Worm (Caenorhabditis elegans): ENCODE data around the gene cyn-4.
A peak's percentile ranks its signal among the peaks of the same experiment; 100 is the strongest.

DNA sequence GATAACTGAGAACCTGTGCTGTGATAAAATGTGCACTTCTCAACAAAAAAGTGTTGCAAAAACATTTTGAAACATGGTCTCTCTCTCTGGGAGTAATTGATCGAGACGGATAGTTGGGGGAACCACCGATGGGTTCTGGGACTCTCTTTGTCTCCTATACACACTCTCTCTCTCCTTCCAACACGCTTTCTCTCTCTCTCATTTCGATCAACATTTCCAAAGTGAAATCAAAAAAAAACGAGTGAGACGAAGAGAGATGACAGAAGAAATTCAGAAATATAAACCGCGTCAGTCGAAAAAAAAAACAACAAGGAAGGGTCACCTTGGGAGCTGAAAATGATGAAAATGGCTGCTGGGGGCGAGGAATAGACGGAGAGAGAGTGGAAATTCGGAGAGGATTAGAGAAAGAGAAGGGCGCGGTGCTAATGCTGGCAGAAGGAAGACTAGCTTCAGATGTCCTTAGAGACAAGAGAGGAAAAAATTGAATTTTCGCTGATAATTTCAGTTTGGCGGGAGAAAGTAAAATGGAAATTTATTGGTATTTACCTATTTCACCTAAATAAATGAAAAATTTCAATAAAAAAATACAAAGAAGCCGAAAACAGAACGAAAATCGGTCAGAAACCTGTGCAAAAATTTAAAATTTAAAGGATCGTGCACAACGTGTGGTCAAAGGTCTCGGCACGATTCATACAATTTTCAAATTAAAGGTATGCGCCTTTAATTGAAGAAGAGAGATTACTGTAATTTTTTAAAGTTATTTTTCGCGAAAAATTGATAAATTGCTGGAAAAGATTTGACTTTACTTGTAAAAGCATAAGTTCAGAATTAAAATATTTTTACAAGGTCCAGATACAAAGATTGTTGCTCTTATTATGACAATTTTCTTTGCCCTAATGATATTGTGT is 9.4 kb downstream of the cyn-4 start:
- no peak for TF ChIP-seq nhr-11 (tag; optimal IDR thresholded peaks at IDR 0.05)
- no peak for TF ChIP-seq unc-39 (tag; optimal IDR thresholded peaks at IDR 0.05)
- TF ChIP-seq aly-2 (tag; optimal IDR thresholded peaks at IDR 0.05) = no peak
- no peak for TF ChIP-seq elt-3 (tag; optimal IDR thresholded peaks at IDR 0.05)
- no peak for TF ChIP-seq skn-1 (tag; optimal IDR thresholded peaks at IDR 0.05)
- TF ChIP-seq blmp-1 (tag; optimal IDR thresholded peaks at IDR 0.05; ENCODE audit: insufficient read depth) = peak; percentile 76
- no peak for TF ChIP-seq lsy-2 (tag; optimal IDR thresholded peaks at IDR 0.05)
- no peak for TF ChIP-seq lin-13 (GFP tag; optimal IDR thresholded peaks at IDR 0.05)
- TF ChIP-seq zag-1 (tag; optimal IDR thresholded peaks at IDR 0.05) = no peak
- TF ChIP-seq lin-39 (tag; optimal IDR thresholded peaks at IDR 0.05) = no peak
- TF ChIP-seq R02D3.7 (tag; optimal IDR thresholded peaks at IDR 0.05) = no peak
- no peak for TF ChIP-seq fos-1 (tag; optimal IDR thresholded peaks at IDR 0.05)
- TF ChIP-seq sma-9 (GFP tag; optimal IDR thresholded peaks at IDR 0.05) = no peak
- no peak for TF ChIP-seq sma-9 (tag; optimal IDR thresholded peaks at IDR 0.05)
